Worm (Caenorhabditis elegans) whole organism, young adult: Measurements from ENCODE around the gene F47B8.3.

Experiments used
- B0336.3 ChIP-seq: fragments of 200-800 bp; sonication (Bioruptor generic); IDR thresholded peaks from 2 replicates; pipeline ENCODE4 v1.3.6; 2022; ENCODE audit warnings: missing genetic modification characterization, missing compliant biosample characterization
- C06A6.2 ChIP-seq: fragments of 200-800 bp; sonication (Bioruptor generic); conservative IDR thresholded peaks from 2 replicates; pipeline ENCODE4 v1.3.6; 2022; ENCODE audit warnings: missing genetic modification characterization, missing compliant biosample characterization
- F22D6.2 ChIP-seq: sonication (generic microtip); optimal IDR thresholded peaks from 2 replicates; lab custom pipeline; 2016; ENCODE audit warnings: mild to moderate bottlenecking, missing genetic modification characterization, missing compliant biosample characterization
- F23B12.7 ChIP-seq: sonication (generic microtip); optimal IDR thresholded peaks from 2 replicates; lab custom pipeline; 2017; ENCODE audit warnings: missing genetic modification characterization, mild to moderate bottlenecking, missing compliant biosample characterization, antibody characterized with exemption, moderate library complexity; ENCODE audit not compliant: insufficient read depth
- F33H1.4 ChIP-seq: fragments of 200-800 bp; sonication (Bioruptor generic); IDR thresholded peaks from 2 replicates; pipeline ENCODE4 v1.3.6; 2022; ENCODE audit warnings: missing genetic modification reagents, missing genetic modification characterization, missing compliant biosample characterization
- F39B2.1 ChIP-seq: fragments of 200-800 bp; sonication (Bioruptor generic); IDR thresholded peaks from 2 replicates; pipeline ENCODE4 v1.3.6; 2022; ENCODE audit warnings: missing genetic modification reagents, missing genetic modification characterization, missing compliant biosample characterization
- F49E8.2 ChIP-seq: sonication (generic microtip); optimal IDR thresholded peaks from 3 replicates; lab custom pipeline; 2017; ENCODE audit warnings: missing genetic modification characterization, mild to moderate bottlenecking, missing compliant biosample characterization, antibody characterized with exemption, moderate library complexity; ENCODE audit not compliant: insufficient read depth
- F57C9.4 ChIP-seq: sonication (generic microtip); optimal IDR thresholded peaks from 2 replicates; lab custom pipeline; 2017; ENCODE audit warnings: mild to moderate bottlenecking, missing genetic modification characterization, missing compliant biosample characterization
- K11D2.4 ChIP-seq: fragments of 200-800 bp; sonication (Bioruptor generic); IDR thresholded peaks from 2 replicates; pipeline ENCODE4 v1.3.6; 2022; ENCODE audit warnings: missing genetic modification reagents, missing genetic modification characterization, missing compliant biosample characterization
- Y53F4B.3 ChIP-seq: fragments of 200-800 bp; sonication (Bioruptor generic); IDR thresholded peaks from 2 replicates; pipeline ENCODE4 v1.3.6; 2022; ENCODE audit warnings: missing genetic modification reagents, missing genetic modification characterization, missing compliant biosample characterization
- Y95B8A.8 ChIP-seq: fragments of 200-800 bp; sonication (Bioruptor generic); IDR thresholded peaks from 2 replicates; pipeline ENCODE4 v1.3.6; 2022; ENCODE audit warnings: missing genetic modification reagents, missing genetic modification characterization, missing compliant biosample characterization
- akir-1 ChIP-seq: fragments of 200-800 bp; sonication (Bioruptor generic); optimal IDR thresholded peaks from 2 replicates; lab custom pipeline; 2018; ENCODE audit warnings: mild to moderate bottlenecking, missing genetic modification characterization, moderate library complexity, missing compliant biosample characterization
- atf-7 ChIP-seq: sonication (generic microtip); optimal IDR thresholded peaks from 2 replicates; lab custom pipeline; 2017; ENCODE audit warnings: mild to moderate bottlenecking, missing genetic modification characterization, missing compliant biosample characterization
- athp-1 ChIP-seq: sonication (generic microtip); optimal IDR thresholded peaks from 2 replicates; lab custom pipeline; 2017; ENCODE audit warnings: mild to moderate bottlenecking, missing genetic modification characterization, missing compliant biosample characterization
- attf-3 ChIP-seq: fragments of 200-800 bp; sonication (Bioruptor generic); conservative IDR thresholded peaks from 2 replicates; pipeline ENCODE4 v1.3.6; 2022; ENCODE audit warnings: missing genetic modification reagents, missing genetic modification characterization, missing compliant biosample characterization
- bed-1 ChIP-seq: fragments of 200-800 bp; sonication (Bioruptor generic); IDR thresholded peaks from 2 replicates; pipeline ENCODE4 v1.3.6; 2022; ENCODE audit warnings: missing genetic modification reagents, missing genetic modification characterization, missing compliant biosample characterization
- ceh-27 ChIP-seq: fragments of 200-800 bp; sonication (Bioruptor generic); optimal IDR thresholded peaks from 2 replicates; lab custom pipeline; 2018; ENCODE audit warnings: mild to moderate bottlenecking, missing genetic modification characterization, moderate library complexity, missing compliant biosample characterization
- ceh-58 ChIP-seq: fragments of 200-800 bp; sonication (Bioruptor generic); IDR thresholded peaks from 2 replicates; pipeline ENCODE4 v1.3.6; 2022; ENCODE audit warnings: missing genetic modification characterization, missing compliant biosample characterization
- efl-1 ChIP-seq: fragments of 150-350 bp; optimal IDR thresholded peaks from 2 replicates; lab custom pipeline; 2014; ENCODE audit warnings: missing biosample characterization, missing genetic modification reagents, missing genetic modification characterization
- hlh-12 ChIP-seq: sonication (generic microtip); optimal IDR thresholded peaks from 2 replicates; lab custom pipeline; 2016; ENCODE audit warnings: missing genetic modification characterization, missing compliant biosample characterization
- hsf-1 ChIP-seq: fragments of 200-800 bp; sonication (Bioruptor generic); IDR thresholded peaks from 2 replicates; pipeline ENCODE4 v1.3.6; 2022; ENCODE audit warnings: missing genetic modification reagents, missing genetic modification characterization, missing compliant biosample characterization
- lin-26 ChIP-seq: fragments of 200-800 bp; sonication (Bioruptor generic); IDR thresholded peaks from 2 replicates; pipeline ENCODE4 v1.3.6; 2022; ENCODE audit warnings: missing genetic modification reagents, missing genetic modification characterization, missing compliant biosample characterization
- lir-1 ChIP-seq: fragments of 200-800 bp; sonication (Bioruptor generic); conservative IDR thresholded peaks from 2 replicates; pipeline ENCODE4 v1.3.6; 2022; ENCODE audit warnings: missing genetic modification reagents, missing genetic modification characterization, missing compliant biosample characterization
- lsl-1 ChIP-seq: fragments of 200-800 bp; sonication (Bioruptor generic); optimal IDR thresholded peaks from 2 replicates; lab custom pipeline; 2018; ENCODE audit warnings: mild to moderate bottlenecking, missing genetic modification characterization, moderate library complexity, missing compliant biosample characterization
- lsy-27 ChIP-seq: sonication (generic microtip); optimal IDR thresholded peaks from 2 replicates; lab custom pipeline; 2017; ENCODE audit warnings: missing genetic modification characterization, mild to moderate bottlenecking, missing compliant biosample characterization, antibody characterized with exemption, missing genotype, borderline replicate concordance; ENCODE audit not compliant: insufficient read depth
- madf-3 ChIP-seq: fragments of 200-800 bp; sonication (Bioruptor generic); IDR thresholded peaks from 2 replicates; pipeline ENCODE4 v1.3.6; 2022; ENCODE audit warnings: missing genetic modification reagents, missing genetic modification characterization, missing compliant biosample characterization
- madf-6 ChIP-seq: fragments of 200-800 bp; sonication (Bioruptor generic); IDR thresholded peaks from 2 replicates; pipeline ENCODE4 v1.3.6; 2022; ENCODE audit warnings: missing genetic modification reagents, missing genetic modification characterization, missing compliant biosample characterization
- mcd-1 ChIP-seq: fragments of 200-800 bp; sonication (Bioruptor generic); IDR thresholded peaks from 2 replicates; pipeline ENCODE4 v1.3.6; 2022; ENCODE audit warnings: missing genetic modification reagents, missing genetic modification characterization, missing compliant biosample characterization
- mes-4 ChIP-seq: sonication (generic microtip); optimal IDR thresholded peaks from 2 replicates; lab custom pipeline; 2016; ENCODE audit warnings: missing genotype, missing genetic modification characterization, missing compliant biosample characterization
- mxl-1 ChIP-seq: sonication (generic microtip); optimal IDR thresholded peaks from 2 replicates; lab custom pipeline; 2016; ENCODE audit warnings: missing genetic modification characterization, missing compliant biosample characterization
- pbrm-1 ChIP-seq: fragments of 200-800 bp; sonication (Bioruptor generic); IDR thresholded peaks from 2 replicates; pipeline ENCODE4 v1.3.6; 2022; ENCODE audit warnings: missing genetic modification reagents, missing genetic modification characterization, missing compliant biosample characterization
- pha-4 ChIP-seq: fragments of 150-350 bp; sonication (generic microtip); optimal IDR thresholded peaks from 2 replicates; lab custom pipeline; 2014; ENCODE audit warnings: missing biosample characterization, missing genetic modification reagents, missing genetic modification characterization
- rcor-1 ChIP-seq: fragments of 200-800 bp; sonication (Bioruptor generic); IDR thresholded peaks from 2 replicates; pipeline ENCODE4 v1.3.6; 2022; ENCODE audit warnings: missing genetic modification reagents, missing genetic modification characterization, missing compliant biosample characterization
- rec-8 ChIP-seq, 2 experiments: sonication (generic microtip); optimal IDR thresholded peaks; 2 replicates each; lab custom pipeline; 2016; ENCODE audit warnings: mild to moderate bottlenecking in 2 of 2, missing genetic modification characterization in 2 of 2, missing genetic modification reagents in 2 of 2, missing genotype in 2 of 2, missing biosample characterization in 1 of 2, missing compliant biosample characterization in 1 of 2, moderate library complexity in 1 of 2
- rpc-1 ChIP-seq, 2 experiments: fragments of 150-350 bp in 1 of 2; sonication (generic microtip) in 1 of 2; optimal IDR thresholded peaks; 2 replicates each; lab custom pipeline; 2014 to 2018; ENCODE audit warnings: missing biosample characterization in 1 of 2, missing genetic modification characterization in 1 of 2, missing genetic modification reagents in 1 of 2, missing genotype in 1 of 2
- sdz-38 ChIP-seq: sonication (generic microtip); optimal IDR thresholded peaks from 2 replicates; lab custom pipeline; 2016; ENCODE audit warnings: missing genotype, missing genetic modification characterization, missing compliant biosample characterization
- sea-2 ChIP-seq: fragments of 200-800 bp; sonication (Bioruptor generic); IDR thresholded peaks from 2 replicates; pipeline ENCODE4 v1.3.6; 2022; ENCODE audit warnings: missing genetic modification characterization, missing compliant biosample characterization
- snpc-1.1 ChIP-seq: sonication (generic microtip); optimal IDR thresholded peaks from 2 replicates; lab custom pipeline; 2017; ENCODE audit warnings: missing genetic modification characterization, mild to moderate bottlenecking, missing compliant biosample characterization, antibody characterized with exemption, moderate library complexity, missing genotype, missing genetic modification reagents; ENCODE audit not compliant: insufficient read depth
- somi-1 ChIP-seq: fragments of 200-800 bp; sonication (Bioruptor generic); optimal IDR thresholded peaks from 2 replicates; lab custom pipeline; 2018; ENCODE audit warnings: mild to moderate bottlenecking, missing genetic modification characterization, missing compliant biosample characterization
- tlf-1 ChIP-seq: fragments of 200-800 bp; sonication (Bioruptor generic); optimal IDR thresholded peaks from 2 replicates; lab custom pipeline; 2018; ENCODE audit warnings: mild to moderate bottlenecking, missing genetic modification characterization, missing compliant biosample characterization
- unc-130 ChIP-seq: sonication (generic microtip); optimal IDR thresholded peaks from 2 replicates; lab custom pipeline; 2016; ENCODE audit warnings: missing genetic modification reagents, missing genetic modification characterization, missing compliant biosample characterization
- ztf-18 ChIP-seq: sonication (generic microtip); optimal IDR thresholded peaks from 2 replicates; lab custom pipeline; 2016; ENCODE audit warnings: missing genotype, mild to moderate bottlenecking, missing genetic modification characterization, missing compliant biosample characterization
- ztf-22 ChIP-seq: fragments of 200-800 bp; sonication (Bioruptor generic); optimal IDR thresholded peaks from 2 replicates; lab custom pipeline; 2018; ENCODE audit warnings: mild to moderate bottlenecking, missing genetic modification characterization, moderate library complexity, missing compliant biosample characterization
- ztf-25 ChIP-seq: fragments of 200-800 bp; sonication (Bioruptor generic); IDR thresholded peaks from 2 replicates; pipeline ENCODE4 v1.3.6; 2022; ENCODE audit warnings: missing genetic modification reagents, missing genetic modification characterization, missing compliant biosample characterization
- ztf-3 ChIP-seq: fragments of 200-800 bp; sonication (Bioruptor generic); optimal IDR thresholded peaks from 2 replicates; lab custom pipeline; 2018; ENCODE audit warnings: mild to moderate bottlenecking, missing genetic modification characterization, missing compliant biosample characterization
- ztf-6 ChIP-seq: fragments of 200-800 bp; sonication (Bioruptor generic); IDR thresholded peaks from 2 replicates; pipeline ENCODE4 v1.3.6; 2022; ENCODE audit warnings: missing genetic modification reagents, missing genetic modification characterization, missing compliant biosample characterization

Gene F47B8.3

ce11 chrV:14299569-14300064 is 23.2 kb downstream of the F47B8.3 start, which contains the start of the genes spig-3 and F14D7.12:
Gene spig-3 (minus strand): TSS chrV:14299669.
Gene F14D7.12 (plus strand): TSS chrV:14300014.
- TF ChIP-seq tlf-1 (no peak), F39B2.1 (GFP tag; lab: Robert Waterston, UW) (no peak), pbrm-1 (GFP tag; lab: Robert Waterston, UW) (no peak), hsf-1 (GFP tag; lab: Robert Waterston, UW) (no peak), F49E8.2 (tag; lab: Kevin White, UChicago) (no peak), Y53F4B.3 (GFP tag; lab: Robert Waterston, UW) (no peak), athp-1 (tag; lab: Kevin White, UChicago) (no peak), atf-7 (tag; lab: Kevin White, UChicago) (no peak), Y95B8A.8 (GFP tag; lab: Robert Waterston, UW) (no peak), pha-4 (tag; lab: Kevin White, UChicago) (no peak), lin-26 (no peak), mcd-1 (GFP tag; lab: Robert Waterston, UW) (no peak), ztf-18 (tag; lab: Kevin White, UChicago) (no peak), unc-130 (no peak), lsl-1 (no peak), sdz-38 (tag; lab: Kevin White, UChicago) (no peak), F57C9.4 (no peak), ztf-22 (GFP tag; lab: Kevin White, UChicago) (no peak)

- TF ChIP-seq B0336.3 (GFP tag; lab: Robert Waterston, UW) = no peak
- no peak for TF ChIP-seq rcor-1 (GFP tag; lab: Robert Waterston, UW)
- TF ChIP-seq ceh-58 (GFP tag; lab: Robert Waterston, UW) = no peak
- TF ChIP-seq ztf-25 (GFP tag; lab: Robert Waterston, UW) = no peak
- no peak for TF ChIP-seq tlf-1
- TF ChIP-seq pbrm-1 (GFP tag; lab: Robert Waterston, UW) = no peak
- TF ChIP-seq akir-1 (GFP tag; lab: Kevin White, UChicago) = no peak
- TF ChIP-seq somi-1 (GFP tag; lab: Kevin White, UChicago) = no peak
- no peak for TF ChIP-seq rpc-1 (optimal IDR thresholded peaks at IDR 0.05; lab: Kevin White, UChicago)
- no peak for TF ChIP-seq rpc-1 (tag; optimal IDR thresholded peaks at IDR 0.05; lab: Kevin White, UChicago)
- TF ChIP-seq C06A6.2 (GFP tag; lab: Robert Waterston, UW) = no peak
- no peak for TF ChIP-seq ztf-6 (GFP tag; lab: Robert Waterston, UW)
- no peak for TF ChIP-seq attf-3 (GFP tag; lab: Robert Waterston, UW)
- TF ChIP-seq efl-1 (GFP tag; lab: Kevin White, UChicago) = no peak
- TF ChIP-seq lsl-1 = no peak
- no peak for TF ChIP-seq F33H1.4 (GFP tag; lab: Robert Waterston, UW)
- no peak for TF ChIP-seq madf-6 (GFP tag; lab: Robert Waterston, UW)
Measured at ce11 chrV:14296499-14296898, 26.3 kb downstream of the F47B8.3 start, which contains the start of gene F14D7.3. Gene F14D7.3 (plus strand): TSS chrV:14296799.

ce11 chrV:14294396-14294795 is 28.4 kb downstream of the F47B8.3 start, which contains the start of gene F14D7.9:
Gene F14D7.9 (plus strand): TSS chrV:14294696.
- TF ChIP-seq mxl-1 (no peak), ceh-27 (no peak), Y95B8A.8 (GFP tag; lab: Robert Waterston, UW) (no peak), lsy-27 (no peak), sea-2 (GFP tag; lab: Robert Waterston, UW) (no peak), hlh-12 (tag; lab: Kevin White, UChicago) (no peak), K11D2.4 (GFP tag; lab: Robert Waterston, UW) (no peak), snpc-1.1 (no peak), F33H1.4 (GFP tag; lab: Robert Waterston, UW) (no peak), rec-8 (tag; optimal IDR thresholded peaks at IDR 0.05; lab: Kevin White, UChicago) (no peak), madf-3 (GFP tag; lab: Robert Waterston, UW) (no peak), madf-6 (GFP tag; lab: Robert Waterston, UW) (no peak), lir-1 (GFP tag; lab: Robert Waterston, UW) (no peak), mes-4 (tag; lab: Kevin White, UChicago) (no peak), bed-1 (GFP tag; lab: Robert Waterston, UW) (no peak), F23B12.7 (tag; lab: Kevin White, UChicago) (no peak), F22D6.2 (tag; lab: Kevin White, UChicago) (no peak), ztf-3 (no peak)
